Worm (Caenorhabditis elegans) whole organism, mixed stage, embryonic: ENCODE results near the gene dlat-1.
A peak's percentile ranks its signal among the peaks of the same experiment; 100 is the strongest.

Source experiments
- M03D4.4 ChIP-seq: sonication (generic microtip); optimal IDR thresholded peaks from 2 replicates; lab custom pipeline; 2017; ENCODE audit warnings: mild to moderate bottlenecking, missing genetic modification characterization, missing compliant biosample characterization
- bed-3 ChIP-seq: fragments of 200-800 bp; sonication (Bioruptor generic); optimal IDR thresholded peaks from 3 replicates; lab custom pipeline; 2018; ENCODE audit warnings: mild to moderate bottlenecking, missing genetic modification characterization, moderate library complexity, missing compliant biosample characterization
- blmp-1 ChIP-seq: fragments of 150-350 bp; optimal IDR thresholded peaks from 2 replicates; lab custom pipeline; 2014; ENCODE audit warnings: missing biosample characterization, missing genetic modification characterization
- ceh-39 ChIP-seq: fragments of 150-350 bp; optimal IDR thresholded peaks from 2 replicates; lab custom pipeline; 2014; ENCODE audit warnings: missing biosample characterization, missing genetic modification characterization
- ceh-43 ChIP-seq: fragments of 200-800 bp; sonication (Bioruptor generic); optimal IDR thresholded peaks from 2 replicates; lab custom pipeline; 2018; ENCODE audit warnings: mild to moderate bottlenecking, missing genetic modification characterization, moderate library complexity, missing compliant biosample characterization
- ceh-83 ChIP-seq: fragments of 200-800 bp; sonication (Bioruptor generic); optimal IDR thresholded peaks from 2 replicates; lab custom pipeline; 2018; ENCODE audit warnings: mild to moderate bottlenecking, missing genetic modification characterization, missing compliant biosample characterization
- ces-1 ChIP-seq: fragments of 150-350 bp; optimal IDR thresholded peaks from 2 replicates; lab custom pipeline; 2014; ENCODE audit warnings: missing biosample characterization, missing genetic modification reagents, missing genetic modification characterization
- cnd-1 ChIP-seq: fragments of 200-800 bp; sonication (Bioruptor generic); optimal IDR thresholded peaks from 2 replicates; lab custom pipeline; 2018; ENCODE audit warnings: mild to moderate bottlenecking, missing genetic modification characterization, missing compliant biosample characterization
- drap-1 ChIP-seq: fragments of 200-800 bp; sonication (Bioruptor generic); optimal IDR thresholded peaks from 3 replicates; lab custom pipeline; 2018; ENCODE audit warnings: mild to moderate bottlenecking, missing genetic modification characterization, missing compliant biosample characterization
- elt-1 ChIP-seq: sonication (generic microtip); optimal IDR thresholded peaks from 2 replicates; lab custom pipeline; 2017; ENCODE audit warnings: missing genetic modification characterization, mild to moderate bottlenecking, missing compliant biosample characterization, antibody characterized with exemption, moderate library complexity, borderline replicate concordance; ENCODE audit not compliant: insufficient read depth
- elt-3 ChIP-seq: fragments of 150-350 bp; optimal IDR thresholded peaks from 2 replicates; lab custom pipeline; 2014; ENCODE audit warnings: missing biosample characterization, missing genetic modification characterization
- flh-1 ChIP-seq: fragments of 200-800 bp; sonication (Bioruptor generic); optimal IDR thresholded peaks from 2 replicates; lab custom pipeline; 2018; ENCODE audit warnings: mild to moderate bottlenecking, missing genetic modification characterization, moderate library complexity, missing compliant biosample characterization
- ham-2 ChIP-seq: fragments of 200-800 bp; sonication (Bioruptor generic); optimal IDR thresholded peaks from 2 replicates; lab custom pipeline; 2018; ENCODE audit warnings: mild to moderate bottlenecking, missing genetic modification characterization, missing compliant biosample characterization
- hlh-1 ChIP-seq: fragments of 150-350 bp; optimal IDR thresholded peaks from 2 replicates; lab custom pipeline; 2014; ENCODE audit warnings: missing biosample characterization, missing genetic modification reagents, missing genetic modification characterization
- lin-13 ChIP-seq: fragments of 150-350 bp; optimal IDR thresholded peaks from 2 replicates; lab custom pipeline; 2014; ENCODE audit warnings: missing biosample characterization, missing genetic modification characterization
- lin-32 ChIP-seq: fragments of 200-800 bp; sonication (Bioruptor generic); optimal IDR thresholded peaks from 2 replicates; lab custom pipeline; 2018; ENCODE audit warnings: mild to moderate bottlenecking, missing genetic modification characterization, missing compliant biosample characterization
- mab-5 ChIP-seq: fragments of 150-350 bp; optimal IDR thresholded peaks from 2 replicates; lab custom pipeline; 2014; ENCODE audit warnings: missing biosample characterization, missing genetic modification characterization
- mep-1 ChIP-seq: fragments of 150-350 bp; optimal IDR thresholded peaks from 2 replicates; lab custom pipeline; 2017; ENCODE audit warnings: missing biosample characterization, missing genetic modification reagents, missing genetic modification characterization, inconsistent platforms
- mls-2 ChIP-seq: sonication (generic microtip); optimal IDR thresholded peaks from 2 replicates; lab custom pipeline; 2016; ENCODE audit warnings: mild to moderate bottlenecking, missing genetic modification characterization, moderate library complexity, missing compliant biosample characterization
- nhr-12 ChIP-seq: fragments of 150-350 bp; optimal IDR thresholded peaks from 2 replicates; lab custom pipeline; 2014; ENCODE audit warnings: missing biosample characterization, missing genetic modification characterization
- nhr-237 ChIP-seq: fragments of 150-350 bp; optimal IDR thresholded peaks from 2 replicates; lab custom pipeline; 2014; ENCODE audit warnings: missing biosample characterization, missing genetic modification characterization
- nhr-28 ChIP-seq: fragments of 150-350 bp; optimal IDR thresholded peaks from 2 replicates; lab custom pipeline; 2014; ENCODE audit warnings: missing biosample characterization, missing genetic modification characterization
- nhr-76 ChIP-seq: sonication (generic microtip); optimal IDR thresholded peaks from 2 replicates; lab custom pipeline; 2017; ENCODE audit warnings: missing biosample characterization, missing genetic modification characterization
- pha-4 ChIP-seq: fragments of 150-350 bp; optimal IDR thresholded peaks from 2 replicates; lab custom pipeline; 2018; ENCODE audit warnings: missing biosample characterization, missing genetic modification reagents, missing genetic modification characterization
- sem-2 ChIP-seq: fragments of 200-800 bp; sonication (Bioruptor generic); optimal IDR thresholded peaks from 2 replicates; lab custom pipeline; 2018; ENCODE audit warnings: mild to moderate bottlenecking, missing genetic modification characterization, missing compliant biosample characterization
- snpc-4 ChIP-seq: fragments of 150-350 bp; optimal IDR thresholded peaks from 2 replicates; lab custom pipeline; 2014; ENCODE audit warnings: missing biosample characterization, missing genetic modification characterization
- sptf-1 ChIP-seq: sonication (generic microtip); optimal IDR thresholded peaks from 2 replicates; lab custom pipeline; 2017; ENCODE audit warnings: mild to moderate bottlenecking, missing genetic modification characterization, moderate library complexity, missing compliant biosample characterization
- tbx-8 ChIP-seq: fragments of 200-800 bp; sonication (Bioruptor generic); optimal IDR thresholded peaks from 2 replicates; lab custom pipeline; 2018; ENCODE audit warnings: mild to moderate bottlenecking, missing genetic modification characterization, moderate library complexity, missing compliant biosample characterization
- unc-120 ChIP-seq: sonication (generic microtip); optimal IDR thresholded peaks from 2 replicates; lab custom pipeline; 2017; ENCODE audit warnings: missing genetic modification characterization, missing compliant biosample characterization; ENCODE audit not compliant: poor library complexity, severe bottlenecking
- unc-39 ChIP-seq: fragments of 150-350 bp; optimal IDR thresholded peaks from 2 replicates; lab custom pipeline; 2014; ENCODE audit warnings: missing biosample characterization, missing genetic modification characterization
- unc-62 ChIP-seq: fragments of 150-350 bp; optimal IDR thresholded peaks from 2 replicates; lab custom pipeline; 2014; ENCODE audit warnings: missing biosample characterization, missing genetic modification reagents, missing genetic modification characterization
- zip-8 ChIP-seq: fragments of 150-350 bp; optimal IDR thresholded peaks from 2 replicates; lab custom pipeline; 2014; ENCODE audit warnings: missing biosample characterization, missing genetic modification characterization
- ztf-11 ChIP-seq: fragments of 150-350 bp; optimal IDR thresholded peaks from 2 replicates; lab custom pipeline; 2014; ENCODE audit warnings: missing biosample characterization, missing genetic modification characterization

dlat-1 gene

ce11 chrV:14414964-14415564 lies 32.0 kb downstream of the dlat-1 start, which contains the start of the genes nxf-1 and C15H11.11:
Gene nxf-1 (minus strand): TSS chrV:14415014.
Gene C15H11.11 (plus strand): TSS chrV:14415499.
- TF ChIP-seq tbx-8 (no peak), ceh-39 (tag; lab: Kevin White, UChicago) (peak; percentile 94), pha-4 (peak; percentile 13), blmp-1 (tag; lab: Kevin White, UChicago) (no peak), ceh-83 (GFP tag; lab: Kevin White, UChicago) (no peak), sem-2 (GFP tag; lab: Kevin White, UChicago) (no peak), drap-1 (GFP tag; lab: Kevin White, UChicago) (no peak), mab-5 (tag; lab: Kevin White, UChicago) (no peak), sptf-1 (tag; lab: Kevin White, UChicago) (no peak), nhr-237 (tag; lab: Kevin White, UChicago) (no peak), ces-1 (GFP tag; lab: Kevin White, UChicago) (peak; percentile 56), lin-32 (GFP tag; lab: Kevin White, UChicago) (no peak), nhr-28 (no peak), elt-1 (no peak), ceh-43 (no peak), unc-39 (tag; lab: Kevin White, UChicago) (no peak), unc-62 (GFP tag; lab: Kevin White, UChicago) (no peak), ztf-11 (tag; lab: Kevin White, UChicago) (no peak), nhr-76 (tag; lab: Kevin White, UChicago) (no peak)

- TF ChIP-seq zip-8 (no peak), cnd-1 (no peak), nhr-237 (tag; lab: Kevin White, UChicago) (no peak), ham-2 (GFP tag; lab: Kevin White, UChicago) (no peak), tbx-8 (no peak), hlh-1 (no peak), snpc-4 (tag; lab: Kevin White, UChicago) (no peak), ceh-83 (GFP tag; lab: Kevin White, UChicago) (no peak), M03D4.4 (tag; lab: Kevin White, UChicago) (no peak), unc-120 (tag; lab: Kevin White, UChicago) (no peak), unc-62 (GFP tag; lab: Kevin White, UChicago) (no peak), pha-4 (no peak), elt-3 (tag; lab: Kevin White, UChicago) (no peak), ztf-11 (tag; lab: Kevin White, UChicago) (no peak), drap-1 (GFP tag; lab: Kevin White, UChicago) (no peak), bed-3 (GFP tag; lab: Kevin White, UChicago) (no peak), ceh-39 (tag; lab: Kevin White, UChicago) (no peak), sptf-1 (tag; lab: Kevin White, UChicago) (no peak), lin-13 (tag; lab: Kevin White, UChicago) (no peak)
Measured at ce11 chrV:14414032-14414431, 33.1 kb downstream of the dlat-1 start.

ce11 chrV:14411989-14412388 lies 35.1 kb downstream of the dlat-1 start:
- TF ChIP-seq ces-1 (GFP tag; lab: Kevin White, UChicago), result no peak
- TF ChIP-seq zip-8, result no peak
- TF ChIP-seq mep-1 (tag; lab: Kevin White, UChicago), result no peak
- TF ChIP-seq M03D4.4 (tag; lab: Kevin White, UChicago), result no peak
- TF ChIP-seq drap-1 (GFP tag; lab: Kevin White, UChicago), result no peak
- TF ChIP-seq nhr-12 (tag; lab: Kevin White, UChicago), result no peak
- no peak for TF ChIP-seq ceh-83 (GFP tag; lab: Kevin White, UChicago)
- no peak for TF ChIP-seq unc-39 (tag; lab: Kevin White, UChicago)
- TF ChIP-seq elt-3 (tag; lab: Kevin White, UChicago), result no peak
- TF ChIP-seq mab-5 (tag; lab: Kevin White, UChicago), result no peak
- no peak for TF ChIP-seq mls-2 (tag; lab: Kevin White, UChicago)

- no peak for TF ChIP-seq sptf-1 (tag; lab: Kevin White, UChicago)
- no peak for TF ChIP-seq unc-39 (tag; lab: Kevin White, UChicago)
- no peak for TF ChIP-seq unc-62 (GFP tag; lab: Kevin White, UChicago)
- no peak for TF ChIP-seq mab-5 (tag; lab: Kevin White, UChicago)
- no peak for TF ChIP-seq sem-2 (GFP tag; lab: Kevin White, UChicago)
- TF ChIP-seq ceh-39 (tag; lab: Kevin White, UChicago), result no peak
- no peak for TF ChIP-seq flh-1 (GFP tag; lab: Kevin White, UChicago)
- no peak for TF ChIP-seq nhr-76 (tag; lab: Kevin White, UChicago)
- no peak for TF ChIP-seq nhr-28
- no peak for TF ChIP-seq zip-8
- TF ChIP-seq mep-1 (tag; lab: Kevin White, UChicago), result no peak
- no peak for TF ChIP-seq ztf-11 (tag; lab: Kevin White, UChicago)
- TF ChIP-seq blmp-1 (tag; lab: Kevin White, UChicago), result no peak
- no peak for TF ChIP-seq ceh-43
- TF ChIP-seq mls-2 (tag; lab: Kevin White, UChicago), result no peak
- TF ChIP-seq ham-2 (GFP tag; lab: Kevin White, UChicago), result no peak
Measured at ce11 chrV:14409905-14410304, 37.2 kb downstream of the dlat-1 start.
